Fruit fly (Drosophila melanogaster): ENCODE data around the gene senju.

senju gene

dm6 chr2L:5093772-5094350 is 41.2 kb downstream of the senju start, which contains the start of gene CG5828:
Gene CG5828, plus strand, starts transcription at chr2L:5093976.
- TF ChIP-seq bab1 (GFP tag; optimal IDR thresholded peaks at IDR 0.05) (peak; percentile 21), pad (GFP tag; optimal IDR thresholded peaks at IDR 0.05) (no peak), CG5204 (GFP tag; optimal IDR thresholded peaks at IDR 0.05) (no peak), CG12768 (GFP tag; optimal IDR thresholded peaks at IDR 0.05) (no peak), ovo (GFP tag; optimal IDR thresholded peaks at IDR 0.05) (peak; percentile 60)

DNA sequence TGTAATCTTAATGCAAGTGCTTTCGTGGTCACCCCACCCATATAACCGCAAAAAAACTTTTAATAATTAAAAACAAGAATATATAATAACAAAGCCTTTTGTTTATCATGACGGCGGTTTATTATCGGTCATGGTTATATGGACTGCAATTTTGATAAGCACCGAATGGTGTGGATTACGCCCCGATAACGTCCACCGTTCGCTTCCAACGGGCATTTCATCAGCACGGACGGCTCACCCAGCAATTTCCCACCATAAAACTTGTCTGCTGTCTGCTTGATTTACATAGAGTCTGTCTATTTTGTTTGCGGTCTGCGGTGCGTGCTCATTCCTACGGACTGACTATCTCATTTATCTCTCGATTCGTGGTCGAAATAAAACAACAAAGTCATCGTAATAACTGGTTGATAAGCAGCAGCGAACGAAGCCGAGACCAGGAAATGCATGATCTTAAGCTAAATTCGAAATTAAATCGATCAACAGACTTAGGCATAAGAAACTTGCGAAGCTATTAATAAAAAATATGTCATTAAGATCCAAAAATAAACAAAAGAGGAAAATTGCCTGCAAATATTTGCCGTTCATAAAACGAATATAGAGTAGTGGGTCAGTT is 42.8 kb downstream of the senju start:
- TF ChIP-seq toe (GFP tag; optimal IDR thresholded peaks at IDR 0.05) = no peak
- TF ChIP-seq cnc (optimal IDR thresholded peaks at IDR 0.05) = no peak
- peak; percentile 80 for TF ChIP-seq cic (GFP tag; optimal IDR thresholded peaks at IDR 0.05)
- TF ChIP-seq CG1620 (GFP tag; optimal IDR thresholded peaks at IDR 0.05) = no peak
- no peak for TF ChIP-seq kay (GFP tag; ENCODE audit: borderline replicate concordance)
- TF ChIP-seq Crg-1 (GFP tag; optimal IDR thresholded peaks at IDR 0.05) = no peak
- peak; percentile 1 for TF ChIP-seq pad (GFP tag; optimal IDR thresholded peaks at IDR 0.05)
- peak; percentile 81 for TF ChIP-seq CG33017 (tag; optimal IDR thresholded peaks at IDR 0.05)
- no peak for TF ChIP-seq Mnt (GFP tag; optimal IDR thresholded peaks at IDR 0.05)
- peak; percentile 27 for TF ChIP-seq CG7101 (tag; optimal IDR thresholded peaks at IDR 0.05)
- TF ChIP-seq CG12768 (GFP tag; optimal IDR thresholded peaks at IDR 0.05) = peak; percentile 79
- TF ChIP-seq CG7045 (GFP tag; optimal IDR thresholded peaks at IDR 0.05) = peak; percentile 53
- no peak for TF ChIP-seq Hr96 (GFP tag; optimal IDR thresholded peaks at IDR 0.05)
- peak; percentile 41 for TF ChIP-seq CG11617 (GFP tag; optimal IDR thresholded peaks at IDR 0.05)
- no peak for TF ChIP-seq CG5204 (GFP tag; optimal IDR thresholded peaks at IDR 0.05)
- TF ChIP-seq Clk (GFP tag; optimal IDR thresholded peaks at IDR 0.05) = peak; percentile 10

DNA sequence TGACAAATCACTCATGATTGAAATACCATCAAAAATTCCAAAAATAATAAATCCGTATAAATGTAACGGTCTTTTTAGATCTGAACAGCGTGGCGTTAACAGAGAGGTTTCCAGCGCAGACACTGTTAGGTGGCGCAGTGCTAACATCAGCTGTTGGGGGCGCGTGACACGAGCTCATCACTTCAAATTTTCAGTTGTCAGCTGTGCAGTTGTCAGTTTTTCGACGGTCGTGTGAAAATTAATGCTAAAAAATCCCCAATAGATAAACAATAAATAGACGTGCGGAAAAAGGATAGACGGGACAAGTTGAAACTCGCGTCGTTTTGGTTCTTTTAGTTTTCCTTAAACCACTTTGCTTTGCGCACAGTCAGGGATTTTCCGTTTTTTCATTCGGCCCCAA is 43.6 kb downstream of the senju start, which contains the start of gene CG4230:
CG4230 (plus strand) TSS at position 6 of the 400 bp plus-strand sequence.
- peak; percentile 11 for TF ChIP-seq CG14711 (tag; optimal IDR thresholded peaks at IDR 0.05)
- no peak for TF ChIP-seq CG1620 (GFP tag; optimal IDR thresholded peaks at IDR 0.05)
- TF ChIP-seq Mnt (GFP tag; optimal IDR thresholded peaks at IDR 0.05) = peak; percentile 10
- peak; percentile 5 for TF ChIP-seq cic (GFP tag; optimal IDR thresholded peaks at IDR 0.05)
- TF ChIP-seq toe (GFP tag; optimal IDR thresholded peaks at IDR 0.05) = no peak
- TF ChIP-seq bab1 (GFP tag; optimal IDR thresholded peaks at IDR 0.05) = peak; percentile 45
- TF ChIP-seq kay (GFP tag; ENCODE audit: borderline replicate concordance) = no peak

DNA sequence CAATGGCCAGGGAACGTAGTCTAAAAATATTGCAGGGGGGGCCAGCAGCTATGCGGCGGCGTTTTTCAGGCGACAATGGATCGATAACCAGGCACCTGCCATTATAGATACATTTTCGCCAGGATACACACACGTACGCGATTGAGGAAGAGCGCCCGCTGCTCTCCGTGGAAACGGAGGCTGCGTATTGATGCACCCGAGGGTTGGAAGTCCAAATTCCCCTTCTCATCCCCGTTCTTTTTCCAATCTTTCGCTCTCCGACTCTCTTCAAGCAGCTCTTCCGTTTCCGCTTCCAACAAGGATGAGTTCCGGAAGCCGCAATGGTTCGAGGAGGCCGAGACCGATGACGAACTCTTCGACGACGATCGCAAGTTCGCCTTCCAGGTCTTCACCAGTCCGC is 44.1 kb downstream of the senju start:
- TF ChIP-seq tj (GFP tag; optimal IDR thresholded peaks at IDR 0.05) = no peak
- no peak for TF ChIP-seq CG14711 (tag; optimal IDR thresholded peaks at IDR 0.05)
- no peak for TF ChIP-seq toe (GFP tag; optimal IDR thresholded peaks at IDR 0.05)
- no peak for TF ChIP-seq kay (GFP tag; ENCODE audit: borderline replicate concordance)
- TF ChIP-seq CG5204 (GFP tag; optimal IDR thresholded peaks at IDR 0.05) = no peak
- no peak for TF ChIP-seq CG7101 (tag; optimal IDR thresholded peaks at IDR 0.05)
- no peak for TF ChIP-seq CG7045 (GFP tag; optimal IDR thresholded peaks at IDR 0.05)
- TF ChIP-seq CG12768 (GFP tag; optimal IDR thresholded peaks at IDR 0.05) = no peak
- TF ChIP-seq Crg-1 (GFP tag; optimal IDR thresholded peaks at IDR 0.05) = no peak
- no peak for TF ChIP-seq Hr96 (GFP tag; optimal IDR thresholded peaks at IDR 0.05)
- no peak for TF ChIP-seq Mnt (GFP tag; optimal IDR thresholded peaks at IDR 0.05)
- no peak for TF ChIP-seq ovo (GFP tag; optimal IDR thresholded peaks at IDR 0.05)
- TF ChIP-seq CG1620 (GFP tag; optimal IDR thresholded peaks at IDR 0.05) = no peak
- TF ChIP-seq Clk (GFP tag; optimal IDR thresholded peaks at IDR 0.05) = no peak
- TF ChIP-seq cnc (optimal IDR thresholded peaks at IDR 0.05) = no peak
- no peak for TF ChIP-seq pad (GFP tag; optimal IDR thresholded peaks at IDR 0.05)
- TF ChIP-seq cic (GFP tag; optimal IDR thresholded peaks at IDR 0.05) = no peak
- TF ChIP-seq CG33017 (tag; optimal IDR thresholded peaks at IDR 0.05) = no peak
- TF ChIP-seq CG11617 (GFP tag; optimal IDR thresholded peaks at IDR 0.05) = no peak
- no peak for TF ChIP-seq bab1 (GFP tag; optimal IDR thresholded peaks at IDR 0.05)

DNA sequence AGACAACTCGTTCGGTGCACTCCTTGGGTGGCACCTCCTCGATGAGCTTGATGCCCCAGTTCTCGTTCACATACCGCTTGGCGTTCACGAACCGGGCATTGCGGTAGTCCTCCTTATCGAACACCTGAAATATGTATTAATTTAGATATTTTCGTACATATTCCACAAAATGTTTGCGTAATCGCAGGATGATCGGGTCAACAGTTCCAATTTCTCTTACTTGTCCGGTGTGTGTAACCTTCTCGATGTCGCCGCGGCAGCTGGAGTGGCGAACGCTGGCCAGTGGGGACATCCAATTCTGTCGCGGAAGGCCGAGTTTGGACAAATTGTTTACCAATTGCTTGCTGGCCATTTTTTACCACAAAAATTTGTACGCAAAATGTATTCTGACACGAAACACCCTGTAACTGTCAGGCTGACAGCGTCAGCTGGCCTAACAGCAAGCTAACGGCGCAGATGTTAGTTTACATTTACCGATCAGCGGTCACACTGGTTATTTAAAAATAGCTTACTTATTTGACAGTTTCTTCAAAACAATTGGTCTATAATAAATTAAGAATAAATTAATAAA is 47.2 kb downstream of the senju start, which contains the start of gene ND-13A:
ND-13A (minus strand) TSS at position 499 of the 571 bp plus-strand sequence.
- TF ChIP-seq bab1 (GFP tag; optimal IDR thresholded peaks at IDR 0.05) = peak; percentile 44
- no peak for TF ChIP-seq CG12768 (GFP tag; optimal IDR thresholded peaks at IDR 0.05)

DNA sequence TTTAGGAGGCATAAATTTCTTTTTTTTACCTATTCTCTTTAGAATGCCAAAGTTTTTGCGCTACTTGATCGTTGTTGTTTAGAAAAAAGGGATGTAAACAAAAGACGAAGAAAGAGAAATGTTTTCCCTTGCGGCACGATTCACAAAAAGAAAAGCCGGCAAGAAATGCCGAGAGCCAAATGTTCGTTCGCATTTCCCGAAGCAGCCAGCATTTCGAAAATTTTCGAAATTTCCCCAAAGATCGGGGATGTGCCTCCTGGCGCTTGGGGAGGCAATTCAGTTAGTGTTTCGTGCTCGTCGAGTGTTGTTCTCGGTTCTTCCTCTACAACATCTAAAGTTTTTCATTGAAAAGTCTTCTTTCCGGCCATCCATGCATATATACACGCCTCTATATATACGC is 47.9 kb downstream of the senju start, which contains the start of gene Msp300:
Msp300 (plus strand) TSS at position 301 of the 400 bp plus-strand sequence.
- TF ChIP-seq CG33017 (tag; optimal IDR thresholded peaks at IDR 0.05) (no peak), bab1 (GFP tag; optimal IDR thresholded peaks at IDR 0.05) (no peak), CG5204 (GFP tag; optimal IDR thresholded peaks at IDR 0.05) (no peak), toe (GFP tag; optimal IDR thresholded peaks at IDR 0.05) (no peak), ovo (GFP tag; optimal IDR thresholded peaks at IDR 0.05) (no peak), CG7045 (GFP tag; optimal IDR thresholded peaks at IDR 0.05) (no peak), CG11617 (GFP tag; optimal IDR thresholded peaks at IDR 0.05) (no peak)
